Fruit fly (Drosophila melanogaster) whole organism, embryonic: Measurements from ENCODE around the gene CG1136.

Experiments used
- B-H2 ChIP-seq: fragments of 200-800 bp; sonication (Bioruptor generic); optimal IDR thresholded peaks from 2 replicates; lab custom pipeline; 2018; ENCODE audit warnings: missing biosample characterization, mild to moderate bottlenecking, missing genetic modification characterization
- CG1024 ChIP-seq: fragments of 200-800 bp; sonication (Bioruptor generic); IDR thresholded peaks from 2 replicates; pipeline ENCODE4 v1.3.6; 2022; ENCODE audit warnings: missing biosample characterization, missing genetic modification characterization
- CG12659 ChIP-seq: fragments of 200-800 bp; sonication (Bioruptor generic); optimal IDR thresholded peaks from 3 replicates; lab custom pipeline; 2017; ENCODE audit warnings: mild to moderate bottlenecking, missing biosample characterization, missing genetic modification reagents, missing genetic modification characterization
- CG13287 ChIP-seq: fragments of 200-800 bp; sonication (Bioruptor generic); IDR thresholded peaks from 2 replicates; pipeline ENCODE4 v1.3.6; 2022; ENCODE audit warnings: missing biosample characterization, missing genetic modification characterization; ENCODE audit not compliant: partially characterized antibody
- CG13624 ChIP-seq: fragments of 200-800 bp; sonication (Bioruptor generic); optimal IDR thresholded peaks from 2 replicates; lab custom pipeline; 2016; ENCODE audit warnings: missing biosample characterization, missing genetic modification characterization
- CG15479 ChIP-seq: fragments of 200-800 bp; sonication (Bioruptor generic); optimal IDR thresholded peaks from 3 replicates; lab custom pipeline; 2019; ENCODE audit warnings: missing biosample characterization, mild to moderate bottlenecking, missing genetic modification characterization, moderate library complexity
- CG15514 ChIP-seq: fragments of 200-800 bp; sonication (Bioruptor generic); optimal IDR thresholded peaks from 3 replicates; lab custom pipeline; 2017; ENCODE audit warnings: missing biosample characterization, missing genetic modification characterization, mild to moderate bottlenecking, moderate library complexity, missing genetic modification reagents
- CG17186 ChIP-seq: fragments of 200-800 bp; sonication (Bioruptor generic); optimal IDR thresholded peaks from 3 replicates; lab custom pipeline; 2017; ENCODE audit warnings: missing biosample characterization, missing genetic modification reagents, missing genetic modification characterization
- CG17829 ChIP-seq: fragments of 200-800 bp; optimal IDR thresholded peaks from 2 replicates; lab custom pipeline; 2019; ENCODE audit warnings: missing biosample characterization, mild to moderate bottlenecking, missing genetic modification characterization, moderate library complexity
- CG2116 ChIP-seq: fragments of 200-800 bp; sonication (Bioruptor generic); optimal IDR thresholded peaks from 3 replicates; lab custom pipeline; 2018; ENCODE audit warnings: missing biosample characterization, mild to moderate bottlenecking, missing genetic modification characterization
- CG32767 ChIP-seq: fragments of 200-800 bp; sonication (Bioruptor generic); IDR thresholded peaks from 2 replicates; pipeline ENCODE4 v1.3.6; 2022; ENCODE audit warnings: missing biosample characterization, missing genetic modification characterization
- CG34224 ChIP-seq: fragments of 200-800 bp; sonication (Bioruptor generic); IDR thresholded peaks from 3 replicates; pipeline ENCODE4 v1.3.6; 2022; ENCODE audit warnings: missing biosample characterization, missing genetic modification characterization; ENCODE audit not compliant: partially characterized antibody
- CG4424 ChIP-seq: fragments of 200-800 bp; sonication (Bioruptor generic); optimal IDR thresholded peaks from 3 replicates; lab custom pipeline; 2016; ENCODE audit warnings: missing biosample characterization, missing genetic modification characterization
- CG4617 ChIP-seq: fragments of 200-800 bp; sonication (Bioruptor generic); optimal IDR thresholded peaks from 3 replicates; lab custom pipeline; 2016; ENCODE audit warnings: missing biosample characterization, missing genetic modification characterization, borderline replicate concordance
- CG6254 ChIP-seq: fragments of 200-800 bp; sonication (Bioruptor generic); optimal IDR thresholded peaks from 3 replicates; lab custom pipeline; 2017; ENCODE audit warnings: mild to moderate bottlenecking, missing biosample characterization, missing genetic modification reagents, missing genetic modification characterization
- CG6683 ChIP-seq: fragments of 200-800 bp; sonication (Bioruptor generic); optimal IDR thresholded peaks from 2 replicates; lab custom pipeline; 2017; ENCODE audit warnings: missing biosample characterization, mild to moderate bottlenecking, missing genetic modification characterization, missing genetic modification reagents
- CG7786 ChIP-seq: fragments of 200-800 bp; sonication (Bioruptor generic); optimal IDR thresholded peaks from 2 replicates; lab custom pipeline; 2016; ENCODE audit warnings: missing biosample characterization, missing genetic modification characterization
- CG8290 ChIP-seq, 3 experiments: fragments of 200-800 bp; sonication (Bioruptor generic); optimal IDR thresholded peaks; 2 replicates each; lab custom pipeline; 2016 to 2019; ENCODE audit warnings: missing biosample characterization in 3 of 3, missing genetic modification characterization in 3 of 3, mild to moderate bottlenecking in 2 of 3, moderate library complexity in 1 of 3
- CG8478 ChIP-seq: fragments of >200 bp; optimal IDR thresholded peaks from 2 replicates; lab custom pipeline; 2018
- CG9215 ChIP-seq: fragments of 200-800 bp; sonication (Bioruptor generic); IDR thresholded peaks from 2 replicates; pipeline ENCODE4 v1.3.6; 2022; ENCODE audit warnings: missing biosample characterization, missing genetic modification characterization
- CG9437 ChIP-seq: fragments of 200-800 bp; sonication (Bioruptor generic); optimal IDR thresholded peaks from 2 replicates; lab custom pipeline; 2018; ENCODE audit warnings: missing biosample characterization, mild to moderate bottlenecking, missing genetic modification characterization
- CkIIα-i1 ChIP-seq: fragments of 200-800 bp; sonication (Bioruptor generic); IDR thresholded peaks from 2 replicates; pipeline ENCODE4 v1.3.6; 2022; ENCODE audit warnings: missing biosample characterization, missing genetic modification characterization
- Dbx ChIP-seq: fragments of 200-800 bp; sonication (Bioruptor generic); IDR thresholded peaks from 3 replicates; pipeline ENCODE4 v1.3.6; 2022; ENCODE audit warnings: missing biosample characterization, missing genetic modification characterization
- E2f1 ChIP-seq: fragments of 200-800 bp; sonication (Bioruptor generic); IDR thresholded peaks from 2 replicates; pipeline ENCODE4 v1.3.6; 2022; ENCODE audit warnings: missing biosample characterization, missing genetic modification characterization
- Ets97D ChIP-seq: fragments of 200-800 bp; sonication (Bioruptor generic); optimal IDR thresholded peaks from 3 replicates; lab custom pipeline; 2016; ENCODE audit warnings: missing biosample characterization, missing genetic modification characterization
- HLH4C ChIP-seq: fragments of 200-800 bp; sonication (Bioruptor generic); IDR thresholded peaks from 3 replicates; pipeline ENCODE4 v1.3.6; 2022; ENCODE audit warnings: missing biosample characterization, missing genetic modification characterization; ENCODE audit not compliant: partially characterized antibody
- HmgZ ChIP-seq: fragments of 200-800 bp; sonication (Bioruptor generic); optimal IDR thresholded peaks from 2 replicates; lab custom pipeline; 2018; ENCODE audit warnings: missing biosample characterization, mild to moderate bottlenecking, missing genetic modification characterization
- Lhr ChIP-seq: fragments of 200-800 bp; sonication (Bioruptor generic); optimal IDR thresholded peaks from 3 replicates; lab custom pipeline; 2017; ENCODE audit warnings: mild to moderate bottlenecking, missing biosample characterization, missing genetic modification reagents, missing genetic modification characterization
- MBD-R2 ChIP-seq: fragments of 200-800 bp; sonication (Bioruptor generic); IDR thresholded peaks from 2 replicates; pipeline ENCODE4 v1.3.6; 2022; ENCODE audit warnings: missing biosample characterization, missing genetic modification characterization
- MESR4 ChIP-seq: fragments of 200-800 bp; sonication (Bioruptor generic); optimal IDR thresholded peaks from 2 replicates; lab custom pipeline; 2018; ENCODE audit warnings: missing biosample characterization, mild to moderate bottlenecking, missing genetic modification characterization, moderate library complexity
- Myb ChIP-seq: fragments of 200-800 bp; sonication (Bioruptor generic); optimal IDR thresholded peaks from 2 replicates; lab custom pipeline; 2016; ENCODE audit warnings: missing biosample characterization, missing genetic modification characterization
- Opbp ChIP-seq: fragments of 200-800 bp; sonication (Bioruptor generic); IDR thresholded peaks from 3 replicates; pipeline ENCODE4 v1.3.6; 2022; ENCODE audit warnings: missing biosample characterization, missing genetic modification characterization; ENCODE audit not compliant: partially characterized antibody
- Sin3A ChIP-seq: fragments of >200 bp; optimal IDR thresholded peaks from 2 replicates; lab custom pipeline; 2018
- Sry-β ChIP-seq: fragments of 200-800 bp; sonication (Bioruptor generic); optimal IDR thresholded peaks from 2 replicates; lab custom pipeline; 2018; ENCODE audit warnings: missing biosample characterization, mild to moderate bottlenecking, missing genetic modification characterization, moderate library complexity
- ash1 ChIP-seq: fragments of 200-800 bp; sonication (Bioruptor generic); optimal IDR thresholded peaks from 2 replicates; lab custom pipeline; 2018; ENCODE audit warnings: missing biosample characterization, mild to moderate bottlenecking, missing genetic modification characterization
- bowl ChIP-seq: fragments of 200-800 bp; sonication (Bioruptor generic); IDR thresholded peaks from 2 replicates; pipeline ENCODE4 v1.3.6; 2022; ENCODE audit warnings: missing biosample characterization, missing genetic modification characterization
- corto ChIP-seq: fragments of 200-800 bp; sonication (Bioruptor generic); optimal IDR thresholded peaks from 2 replicates; lab custom pipeline; 2016; ENCODE audit warnings: missing biosample characterization, mild to moderate bottlenecking, missing genetic modification characterization, moderate library complexity
- crp ChIP-seq, 2 experiments: fragments of 200-800 bp; sonication (Bioruptor generic); optimal IDR thresholded peaks; 2 replicates in 1 of 2; 3 replicates in 1 of 2; lab custom pipeline; 2017; ENCODE audit warnings: missing biosample characterization in 2 of 2, missing genetic modification characterization in 2 of 2, mild to moderate bottlenecking in 1 of 2, moderate library complexity in 1 of 2
- gcm2 ChIP-seq: fragments of 200-800 bp; sonication (Bioruptor generic); optimal IDR thresholded peaks from 2 replicates; lab custom pipeline; 2016; ENCODE audit warnings: missing biosample characterization, missing genetic modification characterization
- hbn ChIP-seq: fragments of 200-800 bp; sonication (Bioruptor generic); IDR thresholded peaks from 2 replicates; pipeline ENCODE4 v1.3.6; 2022; ENCODE audit warnings: missing biosample characterization, missing genetic modification characterization; ENCODE audit not compliant: partially characterized antibody
- nerfin-1 ChIP-seq: fragments of 200-800 bp; sonication (Bioruptor generic); optimal IDR thresholded peaks from 3 replicates; lab custom pipeline; 2019; ENCODE audit warnings: missing biosample characterization, mild to moderate bottlenecking, missing genetic modification characterization, moderate library complexity
- nmo ChIP-seq: fragments of 200-800 bp; sonication (Bioruptor generic); optimal IDR thresholded peaks from 2 replicates; lab custom pipeline; 2018; ENCODE audit warnings: missing biosample characterization, mild to moderate bottlenecking, missing genetic modification characterization, moderate library complexity
- pan ChIP-seq, 4 experiments: fragments of >200 bp in 3 of 4; fragments of 200-800 bp in 1 of 4; sonication (Bioruptor generic) in 1 of 4; optimal IDR thresholded peaks in 3 of 4; IDR thresholded peaks in 1 of 4; 2 replicates each; pipeline versions ENCODE4 v1.3.6 to Lab custom; 2017 to 2022; ENCODE audit warnings: missing biosample characterization in 2 of 4, missing genetic modification characterization in 2 of 4, mixed read lengths in 1 of 4
- pnt ChIP-seq: fragments of 200-800 bp; sonication (Bioruptor generic); optimal IDR thresholded peaks from 3 replicates; lab custom pipeline; 2016; ENCODE audit warnings: missing biosample characterization, missing genetic modification characterization
- pzg ChIP-seq: fragments of 200-800 bp; sonication (Bioruptor generic); optimal IDR thresholded peaks from 3 replicates; lab custom pipeline; 2018; ENCODE audit warnings: missing biosample characterization, mild to moderate bottlenecking, missing genetic modification characterization, moderate library complexity
- stwl ChIP-seq: fragments of 200-800 bp; sonication (Bioruptor generic); optimal IDR thresholded peaks from 3 replicates; lab custom pipeline; 2018; ENCODE audit warnings: missing biosample characterization, mild to moderate bottlenecking, missing genetic modification characterization, moderate library complexity
- vvl ChIP-seq: fragments of 200-800 bp; sonication (Bioruptor generic); IDR thresholded peaks from 2 replicates; pipeline ENCODE4 v1.3.6; 2022; ENCODE audit warnings: missing biosample characterization, missing genetic modification characterization
- wor ChIP-seq: fragments of 200-800 bp; sonication (Bioruptor generic); IDR thresholded peaks from 2 replicates; pipeline ENCODE4 v1.3.6; 2022; ENCODE audit warnings: missing biosample characterization, missing genetic modification characterization

The CG1136 gene

DNA sequence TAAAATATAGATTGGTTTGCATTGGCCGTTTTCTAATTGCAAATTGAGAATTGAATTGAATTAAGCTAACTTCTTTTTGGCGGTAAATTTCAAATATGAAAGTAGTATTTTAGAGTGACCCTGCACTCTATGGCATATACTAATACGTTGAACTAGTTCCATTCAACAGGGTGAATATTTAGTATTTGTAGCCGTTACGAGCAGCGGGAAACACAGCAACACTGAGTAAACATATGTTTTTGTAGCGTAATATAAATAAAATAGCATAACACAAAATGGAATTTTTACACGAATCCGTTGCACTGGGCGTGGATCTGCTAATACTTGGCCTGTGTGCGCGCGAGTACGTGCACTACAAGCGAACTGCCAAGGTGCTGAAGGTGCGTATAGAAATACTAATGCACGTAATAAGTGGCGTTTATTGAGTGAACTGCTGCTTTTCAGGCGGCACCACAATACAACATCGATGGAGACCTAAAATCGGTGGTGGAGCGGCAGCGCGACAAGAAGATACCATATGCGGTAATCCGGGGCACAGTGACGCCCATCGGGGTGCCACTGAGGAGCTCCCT, 25.1 kb upstream of the CG1136 start, which contains the start of gene Mul1:
TSS of gene Mul1 (plus strand) at position 198 of the 572 bp plus-strand sequence.
- no peak for TF ChIP-seq vvl
- TF ChIP-seq CG7786 (GFP tag; lab: Kevin White, UChicago): no peak
- TF ChIP-seq CG32767 (GFP tag; lab: Robert Waterston, UW): no peak
- peak; percentile 24 for TF ChIP-seq CG17186
- peak; percentile 36 for TF ChIP-seq CG6254 (GFP tag; lab: Kevin White, UChicago)
- peak; percentile 42 for TF ChIP-seq CG2116 (GFP tag; lab: Kevin White, UChicago)
- TF ChIP-seq pan (optimal IDR thresholded peaks at IDR 0.05; lab: Kevin White, UChicago): no peak
- no peak for TF ChIP-seq pan (GFP tag; optimal IDR thresholded peaks at IDR 0.05 in 1 of 2, IDR thresholded peaks at IDR 0.05 in 1 of 2)
- TF ChIP-seq CG8478 (lab: Kevin White, UChicago): peak; percentile 3
- peak; percentile 54 for TF ChIP-seq Lhr (GFP tag; lab: Kevin White, UChicago)
- TF ChIP-seq CG12659 (GFP tag; lab: Kevin White, UChicago): peak; percentile 46
- TF ChIP-seq CG9215 (GFP tag; lab: Robert Waterston, UW): no peak
- peak; percentile 68 to 92 for TF ChIP-seq crp (GFP tag; optimal IDR thresholded peaks at IDR 0.05; lab: Kevin White, UChicago)
- 0 out of 2 replicates have a peak, but pooled peaks have one; percentile 17 for TF ChIP-seq hbn (GFP tag; lab: Robert Waterston, UW)
- TF ChIP-seq CG4424: peak; percentile 84
- TF ChIP-seq gcm2 (GFP tag; lab: Kevin White, UChicago): no peak
- TF ChIP-seq CkIIα-i1: no peak
- TF ChIP-seq CG1024 (GFP tag; lab: Robert Waterston, UW): no peak
- peak; percentile 43 for TF ChIP-seq Ets97D (GFP tag; lab: Kevin White, UChicago)
- TF ChIP-seq wor: no peak
- TF ChIP-seq CG13287 (GFP tag; lab: Robert Waterston, UW): peak; percentile 54; the same call in 1 of the 2 replicates
- TF ChIP-seq bowl (GFP tag; lab: Robert Waterston, UW): no peak
- peak; percentile 15; the same call in 1 of the 3 replicates for TF ChIP-seq CG34224 (GFP tag; lab: Robert Waterston, UW)
- TF ChIP-seq pnt (GFP tag; lab: Kevin White, UChicago): no peak
- peak; percentile 3 for TF ChIP-seq Sin3A
- TF ChIP-seq MESR4 (GFP tag; lab: Kevin White, UChicago): peak; percentile 54
- TF ChIP-seq HLH4C (GFP tag; lab: Robert Waterston, UW): 0 out of 3 replicates have a peak, but pooled peaks have one; percentile 26
- no peak for TF ChIP-seq corto (GFP tag; lab: Kevin White, UChicago)
- TF ChIP-seq CG4617 (GFP tag; lab: Kevin White, UChicago): peak; percentile 25
- TF ChIP-seq MBD-R2 (GFP tag; lab: Robert Waterston, UW): peak; percentile 83
- TF ChIP-seq B-H2 (GFP tag; lab: Kevin White, UChicago): no peak
- TF ChIP-seq stwl: peak; percentile 86
- TF ChIP-seq Opbp: 0 out of 3 replicates have a peak, but pooled peaks have one; percentile 33
- TF ChIP-seq CG6683 (GFP tag; lab: Kevin White, UChicago): no peak
- no peak for TF ChIP-seq E2f1 (GFP tag; lab: Robert Waterston, UW)
- no peak for TF ChIP-seq ash1 (GFP tag; lab: Kevin White, UChicago)
- no peak for TF ChIP-seq Sry-β (GFP tag; lab: Kevin White, UChicago)
- TF ChIP-seq HmgZ (tag; lab: Kevin White, UChicago): peak; percentile 35
- TF ChIP-seq CG15514 (GFP tag; lab: Kevin White, UChicago): peak; percentile 99
- TF ChIP-seq CG9437 (GFP tag; lab: Kevin White, UChicago): peak; percentile 88
- TF ChIP-seq CG17829 (tag; lab: Kevin White, UChicago): peak; percentile 12
- TF ChIP-seq pzg (GFP tag; lab: Kevin White, UChicago): peak; percentile 92
- TF ChIP-seq Myb (GFP tag; lab: Kevin White, UChicago): peak; percentile 84
- TF ChIP-seq nmo: peak; percentile 37
- TF ChIP-seq Dbx (GFP tag; lab: Robert Waterston, UW): no peak
- no peak for TF ChIP-seq CG15479 (GFP tag; lab: Kevin White, UChicago)
- TF ChIP-seq nerfin-1 (tag; lab: Kevin White, UChicago): peak; percentile 51
- no peak for TF ChIP-seq CG8290 (GFP tag; optimal IDR thresholded peaks at IDR 0.05; lab: Kevin White, UChicago)
- TF ChIP-seq CG8290 (tag; optimal IDR thresholded peaks at IDR 0.05; lab: Kevin White, UChicago): peak in 1 of 2 experiments; percentile 45
- TF ChIP-seq CG13624: peak; percentile 18
